Worm (Caenorhabditis elegans) whole organism, early embryonic: ENCODE measurements around the gene ilcr-2.

Source experiments
- B0310.2 ChIP-seq: sonication (generic microtip); optimal IDR thresholded peaks from 2 replicates; lab custom pipeline; 2016; ENCODE audit warnings: mild to moderate bottlenecking, missing genetic modification characterization, missing compliant biosample characterization
- F13C5.2 ChIP-seq: sonication (generic microtip); optimal IDR thresholded peaks from 2 replicates; lab custom pipeline; 2017; ENCODE audit warnings: mild to moderate bottlenecking, missing genetic modification characterization, inconsistent platforms, missing compliant biosample characterization
- ama-1 ChIP-seq: fragments of 150-350 bp; optimal IDR thresholded peaks from 2 replicates; lab custom pipeline; 2014
- ceh-13 ChIP-seq: fragments of 200-800 bp; sonication (Bioruptor generic); optimal IDR thresholded peaks from 2 replicates; lab custom pipeline; 2018; ENCODE audit warnings: mild to moderate bottlenecking, missing genetic modification characterization, missing compliant biosample characterization
- ceh-36 ChIP-seq: sonication (generic microtip); optimal IDR thresholded peaks from 2 replicates; lab custom pipeline; 2016; ENCODE audit warnings: missing genetic modification characterization, inconsistent platforms, missing compliant biosample characterization
- flt-1 ChIP-seq: fragments of 200-800 bp; sonication (Bioruptor generic); IDR thresholded peaks from 2 replicates; pipeline ENCODE4 v1.3.6; 2022; ENCODE audit warnings: missing genetic modification characterization, missing compliant biosample characterization
- hmg-4 ChIP-seq: fragments of 200-800 bp; sonication (Bioruptor generic); optimal IDR thresholded peaks from 2 replicates; lab custom pipeline; 2018; ENCODE audit warnings: mild to moderate bottlenecking, missing genetic modification characterization, missing compliant biosample characterization
- hnd-1 ChIP-seq: sonication (generic microtip); optimal IDR thresholded peaks from 2 replicates; lab custom pipeline; 2016; ENCODE audit warnings: missing genetic modification characterization, missing compliant biosample characterization
- sea-1 ChIP-seq: fragments of 200-800 bp; sonication (Bioruptor generic); conservative IDR thresholded peaks from 2 replicates; pipeline ENCODE4 v1.3.6; 2022; ENCODE audit warnings: missing genetic modification characterization, missing compliant biosample characterization
- tbx-11 ChIP-seq: fragments of 200-800 bp; sonication (Bioruptor generic); IDR thresholded peaks from 2 replicates; pipeline ENCODE4 v1.3.6; 2022; ENCODE audit warnings: missing genetic modification characterization, missing compliant biosample characterization
- tbx-37 ChIP-seq: fragments of 200-800 bp; sonication (Bioruptor generic); conservative IDR thresholded peaks from 2 replicates; pipeline ENCODE4 v1.3.6; 2022; ENCODE audit warnings: missing genetic modification reagents, missing genetic modification characterization, missing compliant biosample characterization

DNA sequence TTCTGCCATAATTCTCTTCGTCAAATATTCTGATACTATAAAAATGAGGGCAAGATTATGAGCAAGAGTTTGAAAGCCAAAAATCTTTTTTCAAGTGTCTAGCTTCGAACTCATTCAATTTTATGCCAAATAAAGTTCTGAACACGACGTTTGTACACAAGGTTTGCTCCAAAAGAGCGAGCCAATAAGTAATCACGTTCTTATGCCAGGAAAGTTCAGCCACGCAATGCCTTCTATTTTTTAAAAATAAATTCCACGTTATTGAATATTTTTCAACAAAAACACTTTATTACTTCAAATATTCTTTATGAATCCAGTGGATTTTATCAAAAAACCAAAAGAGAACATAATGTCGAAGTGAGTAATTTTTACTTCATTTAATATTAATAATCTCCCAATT is 12.8 kb downstream of the ilcr-2 start, which contains the start of gene nep-5:
- TF ChIP-seq tbx-11 (GFP tag; lab: Robert Waterston, UW) (no peak), sea-1 (GFP tag; lab: Robert Waterston, UW) (no peak), flt-1 (GFP tag; lab: Robert Waterston, UW) (no peak), ceh-13 (GFP tag; lab: Kevin White, UChicago) (no peak), hmg-4 (GFP tag; lab: Kevin White, UChicago) (no peak), ceh-36 (tag; lab: Kevin White, UChicago) (no peak), ama-1 (lab: Kevin White, UChicago) (no peak), B0310.2 (no peak), hnd-1 (tag; lab: Kevin White, UChicago) (no peak), F13C5.2 (no peak), tbx-37 (GFP tag; lab: Robert Waterston, UW) (no peak)
